Fruit fly (Drosophila melanogaster) whole organism, embryonic: ENCODE data around the gene Nse1.

Source experiments
- BEAF-32 ChIP-seq: fragments of 200-800 bp; sonication (Bioruptor generic); optimal IDR thresholded peaks from 3 replicates; lab custom pipeline; 2017; ENCODE audit warnings: missing biosample characterization, missing genetic modification characterization, mild to moderate bottlenecking, moderate library complexity, missing genetic modification reagents
- CG10147 ChIP-seq: fragments of 200-800 bp; sonication (Bioruptor generic); optimal IDR thresholded peaks from 2 replicates; lab custom pipeline; 2019; ENCODE audit warnings: missing biosample characterization, mild to moderate bottlenecking, missing genetic modification characterization, moderate library complexity
- CG10274 ChIP-seq: fragments of 200-800 bp; sonication (Bioruptor generic); optimal IDR thresholded peaks from 3 replicates; lab custom pipeline; 2017; ENCODE audit warnings: missing biosample characterization, mild to moderate bottlenecking, missing genetic modification characterization
- CG10959 ChIP-seq: fragments of 200-800 bp; sonication (Bioruptor generic); IDR thresholded peaks from 2 replicates; pipeline ENCODE4 v1.3.6; 2022; ENCODE audit warnings: missing biosample characterization, missing genetic modification characterization
- CG12391 ChIP-seq: fragments of 200-800 bp; sonication (Bioruptor generic); optimal IDR thresholded peaks from 3 replicates; lab custom pipeline; 2018; ENCODE audit warnings: missing biosample characterization, mild to moderate bottlenecking, missing genetic modification characterization, moderate library complexity
- CG14667 ChIP-seq: fragments of 200-800 bp; sonication (Bioruptor generic); IDR thresholded peaks from 2 replicates; pipeline ENCODE4 v1.3.6; 2022; ENCODE audit warnings: missing biosample characterization, missing genetic modification characterization
- CG14710 ChIP-seq: fragments of 200-800 bp; sonication (Bioruptor generic); optimal IDR thresholded peaks from 3 replicates; lab custom pipeline; 2019; ENCODE audit warnings: missing biosample characterization, mild to moderate bottlenecking, missing genetic modification characterization, moderate library complexity
- CG17186 ChIP-seq: fragments of 200-800 bp; sonication (Bioruptor generic); optimal IDR thresholded peaks from 3 replicates; lab custom pipeline; 2017; ENCODE audit warnings: missing biosample characterization, missing genetic modification reagents, missing genetic modification characterization
- CG17359 ChIP-seq: fragments of 200-800 bp; sonication (Bioruptor generic); optimal IDR thresholded peaks from 3 replicates; lab custom pipeline; 2018; ENCODE audit warnings: missing biosample characterization, mild to moderate bottlenecking, missing genetic modification characterization, moderate library complexity
- CG18262 ChIP-seq: fragments of 200-800 bp; optimal IDR thresholded peaks from 3 replicates; lab custom pipeline; 2019; ENCODE audit warnings: missing biosample characterization, mild to moderate bottlenecking, missing genetic modification characterization, moderate library complexity
- CG1832 ChIP-seq: fragments of 200-800 bp; sonication (Bioruptor generic); optimal IDR thresholded peaks from 2 replicates; lab custom pipeline; 2017; ENCODE audit warnings: missing biosample characterization, mild to moderate bottlenecking, missing genetic modification characterization, inconsistent platforms
- CG18599 ChIP-seq: fragments of 200-800 bp; sonication (Bioruptor generic); optimal IDR thresholded peaks from 3 replicates; lab custom pipeline; 2017; ENCODE audit warnings: missing biosample characterization, missing genetic modification characterization, mild to moderate bottlenecking, moderate library complexity, missing genetic modification reagents
- CG2116 ChIP-seq: fragments of 200-800 bp; sonication (Bioruptor generic); optimal IDR thresholded peaks from 3 replicates; lab custom pipeline; 2018; ENCODE audit warnings: missing biosample characterization, mild to moderate bottlenecking, missing genetic modification characterization
- CG42726 ChIP-seq: fragments of 200-800 bp; sonication (Bioruptor generic); IDR thresholded peaks from 2 replicates; pipeline ENCODE4 v1.3.6; 2022; ENCODE audit warnings: missing biosample characterization, missing genetic modification characterization; ENCODE audit not compliant: partially characterized antibody
- CG4404 ChIP-seq: fragments of 200-800 bp; sonication (Bioruptor generic); IDR thresholded peaks from 2 replicates; pipeline ENCODE4 v1.3.6; 2022; ENCODE audit warnings: missing biosample characterization, missing genetic modification characterization
- CG4424 ChIP-seq: fragments of 200-800 bp; sonication (Bioruptor generic); optimal IDR thresholded peaks from 3 replicates; lab custom pipeline; 2016; ENCODE audit warnings: missing biosample characterization, missing genetic modification characterization
- CG8290 ChIP-seq, 3 experiments: fragments of 200-800 bp; sonication (Bioruptor generic); optimal IDR thresholded peaks; 2 replicates each; lab custom pipeline; 2016 to 2019; ENCODE audit warnings: missing biosample characterization in 3 of 3, missing genetic modification characterization in 3 of 3, mild to moderate bottlenecking in 2 of 3, moderate library complexity in 1 of 3
- CG8944 ChIP-seq: fragments of 200-800 bp; sonication (Bioruptor generic); optimal IDR thresholded peaks from 3 replicates; lab custom pipeline; 2016; ENCODE audit warnings: missing biosample characterization, missing genetic modification characterization
- CG9727 ChIP-seq: fragments of 200-800 bp; sonication (Bioruptor generic); optimal IDR thresholded peaks from 3 replicates; lab custom pipeline; 2017; ENCODE audit warnings: missing biosample characterization, mild to moderate bottlenecking, missing genetic modification characterization
- CG9797 ChIP-seq: fragments of 200-800 bp; sonication (Bioruptor generic); optimal IDR thresholded peaks from 3 replicates; lab custom pipeline; 2018; ENCODE audit warnings: missing biosample characterization, mild to moderate bottlenecking, missing genetic modification characterization
- Dref ChIP-seq: fragments of 200-800 bp; sonication (Bioruptor generic); IDR thresholded peaks from 2 replicates; pipeline ENCODE4 v1.3.6; 2022; ENCODE audit warnings: missing biosample characterization, missing genetic modification characterization
- HHEX ChIP-seq: fragments of 200-800 bp; sonication (Bioruptor generic); optimal IDR thresholded peaks from 3 replicates; lab custom pipeline; 2017; ENCODE audit warnings: missing biosample characterization, mild to moderate bottlenecking, missing genetic modification characterization, missing genetic modification reagents
- Hr3 ChIP-seq: fragments of 200-800 bp; sonication (Bioruptor generic); optimal IDR thresholded peaks from 3 replicates; lab custom pipeline; 2016; ENCODE audit warnings: missing biosample characterization, missing genetic modification characterization
- Mad ChIP-seq: fragments of 200-800 bp; sonication (Bioruptor generic); optimal IDR thresholded peaks from 2 replicates; lab custom pipeline; 2016; ENCODE audit warnings: missing biosample characterization, missing genetic modification characterization
- Med ChIP-seq: fragments of 200-800 bp; sonication (Bioruptor generic); peaks from one replicate; lab custom pipeline; 2016; ENCODE audit warnings: missing biosample characterization, missing genetic modification characterization, mild to moderate bottlenecking, inconsistent platforms, moderate library complexity
- Optix ChIP-seq: fragments of 200-800 bp; sonication (Bioruptor generic); IDR thresholded peaks from 3 replicates; pipeline ENCODE4 v1.3.6; 2022; ENCODE audit warnings: missing biosample characterization, missing genetic modification characterization
- Rfx ChIP-seq: fragments of 200-800 bp; sonication (Bioruptor generic); IDR thresholded peaks from 2 replicates; pipeline ENCODE4 v1.3.6; 2022; ENCODE audit warnings: missing biosample characterization, missing genetic modification characterization
- Sry-β ChIP-seq: fragments of 200-800 bp; sonication (Bioruptor generic); optimal IDR thresholded peaks from 2 replicates; lab custom pipeline; 2018; ENCODE audit warnings: missing biosample characterization, mild to moderate bottlenecking, missing genetic modification characterization, moderate library complexity
- TFAM ChIP-seq: fragments of 200-800 bp; sonication (Bioruptor generic); optimal IDR thresholded peaks from 2 replicates; lab custom pipeline; 2017; ENCODE audit warnings: missing biosample characterization, missing genetic modification characterization, inconsistent platforms
- Xbp1 ChIP-seq: fragments of 200-800 bp; sonication (Bioruptor generic); optimal IDR thresholded peaks from 3 replicates; lab custom pipeline; 2016; ENCODE audit warnings: missing biosample characterization, mild to moderate bottlenecking, missing genetic modification characterization
- bsh ChIP-seq, 2 experiments: fragments of 200-800 bp; sonication (Bioruptor generic); optimal IDR thresholded peaks; 2 replicates each; lab custom pipeline; 2017 to 2018; ENCODE audit warnings: mild to moderate bottlenecking in 2 of 2, missing biosample characterization in 2 of 2, missing genetic modification characterization in 2 of 2, moderate library complexity in 1 of 2
- cg ChIP-seq: fragments of 200-800 bp; sonication (Bioruptor generic); optimal IDR thresholded peaks from 3 replicates; lab custom pipeline; 2019; ENCODE audit warnings: missing biosample characterization, mild to moderate bottlenecking, missing genetic modification characterization, moderate library complexity
- chm ChIP-seq: fragments of 200-800 bp; sonication (Bioruptor generic); IDR thresholded peaks from 2 replicates; pipeline ENCODE4 v1.3.6; 2022; ENCODE audit warnings: missing biosample characterization, missing genetic modification characterization
- crp ChIP-seq, 2 experiments: fragments of 200-800 bp; sonication (Bioruptor generic); optimal IDR thresholded peaks; 2 replicates in 1 of 2; 3 replicates in 1 of 2; lab custom pipeline; 2017; ENCODE audit warnings: missing biosample characterization in 2 of 2, missing genetic modification characterization in 2 of 2, mild to moderate bottlenecking in 1 of 2, moderate library complexity in 1 of 2
- en ChIP-seq: fragments of 200-800 bp; sonication (Bioruptor generic); optimal IDR thresholded peaks from 2 replicates; lab custom pipeline; 2016; ENCODE audit warnings: missing biosample characterization, missing genetic modification characterization
- exex ChIP-seq: fragments of 200-800 bp; sonication (Bioruptor generic); optimal IDR thresholded peaks from 4 replicates; lab custom pipeline; 2018; ENCODE audit warnings: missing biosample characterization, mild to moderate bottlenecking, missing genetic modification characterization, moderate library complexity
- fd3F ChIP-seq: fragments of 200-800 bp; sonication (Bioruptor generic); optimal IDR thresholded peaks from 2 replicates; lab custom pipeline; 2018; ENCODE audit warnings: missing biosample characterization, mild to moderate bottlenecking, missing genetic modification characterization, moderate library complexity
- ftz-f1 ChIP-seq: fragments of 200-800 bp; sonication (Bioruptor generic); optimal IDR thresholded peaks from 2 replicates; lab custom pipeline; 2016; ENCODE audit warnings: missing biosample characterization, missing genetic modification characterization
- hb ChIP-seq: fragments of 200-800 bp; sonication (Bioruptor generic); IDR thresholded peaks from 3 replicates; pipeline ENCODE4 v1.3.6; 2022; ENCODE audit warnings: missing biosample characterization, missing genetic modification characterization; ENCODE audit not compliant: partially characterized antibody
- lilli ChIP-seq: fragments of 200-800 bp; sonication (Bioruptor generic); optimal IDR thresholded peaks from 3 replicates; lab custom pipeline; 2016; ENCODE audit warnings: missing biosample characterization, missing genetic modification characterization
- phol ChIP-seq: fragments of 200-800 bp; sonication (Bioruptor generic); optimal IDR thresholded peaks from 3 replicates; lab custom pipeline; 2018; ENCODE audit warnings: missing biosample characterization, mild to moderate bottlenecking, missing genetic modification characterization, moderate library complexity
- sens ChIP-seq: fragments of 200-800 bp; sonication (Bioruptor generic); peaks from one replicate; lab custom pipeline; 2016; ENCODE audit warnings: missing biosample characterization, missing genetic modification characterization
- slbo ChIP-seq: fragments of 200-800 bp; sonication (Bioruptor generic); IDR thresholded peaks from 2 replicates; pipeline ENCODE4 v1.3.6; 2022; ENCODE audit warnings: missing biosample characterization, missing genetic modification characterization
- tgo ChIP-seq: fragments of 200-800 bp; sonication (Bioruptor generic); IDR thresholded peaks from 3 replicates; pipeline ENCODE4 v1.3.6; 2022; ENCODE audit warnings: missing biosample characterization, missing genetic modification characterization
- tll ChIP-seq, 2 experiments: fragments of 200-800 bp in 1 of 2; fragments of >200 bp in 1 of 2; sonication (Bioruptor generic) in 1 of 2; optimal IDR thresholded peaks; 2 replicates each; lab custom pipeline; 2017 to 2019; ENCODE audit warnings: missing biosample characterization in 2 of 2, missing genetic modification characterization in 2 of 2, mild to moderate bottlenecking in 1 of 2, moderate library complexity in 1 of 2
- tna ChIP-seq: fragments of 200-800 bp; sonication (Bioruptor generic); IDR thresholded peaks from 2 replicates; pipeline ENCODE4 v1.3.6; 2022; ENCODE audit warnings: missing biosample characterization, missing genetic modification characterization; ENCODE audit not compliant: partially characterized antibody
- vnd ChIP-seq: fragments of 200-800 bp; sonication (Bioruptor generic); IDR thresholded peaks from 3 replicates; pipeline ENCODE4 v1.3.6; 2022; ENCODE audit warnings: missing biosample characterization, missing genetic modification characterization; ENCODE audit not compliant: partially characterized antibody
- wdn ChIP-seq: fragments of 200-800 bp; sonication (Bioruptor generic); IDR thresholded peaks from 2 replicates; pipeline ENCODE4 v1.3.6; 2022; ENCODE audit warnings: missing biosample characterization, missing genetic modification characterization

Gene Nse1

dm6 chr2L:6667719-6668325 lies 9.6 kb downstream of the Nse1 start, which contains the start of gene Galt:
Galt (minus strand) TSS chr2L:6668033.
- peak; percentile 61 for TF ChIP-seq Rfx
- no peak for TF ChIP-seq CG10959 (GFP tag; lab: Robert Waterston, UW)
- peak; percentile 63 for TF ChIP-seq Dref
- TF ChIP-seq HHEX (GFP tag; lab: Kevin White, UChicago) = peak; percentile 3
- TF ChIP-seq BEAF-32 (GFP tag; lab: Kevin White, UChicago) = peak; percentile 45
- peak; percentile 78 for TF ChIP-seq Med
- no peak for TF ChIP-seq CG42726 (GFP tag; lab: Robert Waterston, UW)
- TF ChIP-seq cg (GFP tag; lab: Kevin White, UChicago) = peak; percentile 65
- TF ChIP-seq tll (GFP tag; optimal IDR thresholded peaks at IDR 0.05; lab: Kevin White, UChicago) = no peak
- TF ChIP-seq sens (GFP tag; lab: Kevin White, UChicago) = peak; percentile 90
- TF ChIP-seq slbo (GFP tag; lab: Robert Waterston, UW) = peak; percentile 52; the same call in 1 of the 2 replicates
- peak; percentile 16; the same call in 1 of the 2 replicates for TF ChIP-seq chm
- no peak for TF ChIP-seq CG10147 (GFP tag; lab: Kevin White, UChicago)
- TF ChIP-seq CG9797 = peak; percentile 34
- no peak for TF ChIP-seq CG8290 (GFP tag; optimal IDR thresholded peaks at IDR 0.05; lab: Kevin White, UChicago)
- TF ChIP-seq CG8290 (tag; optimal IDR thresholded peaks at IDR 0.05; lab: Kevin White, UChicago) = peak in 1 of 2 experiments; percentile 33
- TF ChIP-seq fd3F (GFP tag; lab: Kevin White, UChicago) = peak; percentile 11
- peak; percentile 66 for TF ChIP-seq exex (tag; lab: Kevin White, UChicago)
- peak; percentile 5 for TF ChIP-seq Hr3 (GFP tag; lab: Kevin White, UChicago)
- peak; percentile 51 for TF ChIP-seq CG9727
- TF ChIP-seq en (GFP tag; lab: Kevin White, UChicago) = no peak
- peak; percentile 76 for TF ChIP-seq Sry-β
- no peak for TF ChIP-seq CG14667 (GFP tag; lab: Robert Waterston, UW)
- no peak for TF ChIP-seq TFAM
- peak in 1 of 2 experiments; percentile 73 for TF ChIP-seq crp (GFP tag; optimal IDR thresholded peaks at IDR 0.05; lab: Kevin White, UChicago)
- peak; percentile 21 for TF ChIP-seq CG18599
- TF ChIP-seq CG1832 = no peak
- peak; percentile 42 for TF ChIP-seq lilli (GFP tag; lab: Kevin White, UChicago)
- no peak for TF ChIP-seq Optix
- TF ChIP-seq Xbp1 (GFP tag; lab: Kevin White, UChicago) = peak; percentile 28
- no peak for TF ChIP-seq CG4404
- peak; percentile 76; the same call in 1 of the 2 replicates for TF ChIP-seq tna (GFP tag; lab: Robert Waterston, UW)
- TF ChIP-seq CG12391 = peak; percentile 58
- peak; percentile 19 for TF ChIP-seq CG17359 (tag; lab: Kevin White, UChicago)
- TF ChIP-seq tgo (GFP tag; lab: Robert Waterston, UW) = peak; percentile 39; the same call in 1 of the 3 replicates
- no peak for TF ChIP-seq wdn (GFP tag; lab: Robert Waterston, UW)
- TF ChIP-seq ftz-f1 (GFP tag; lab: Kevin White, UChicago) = peak; percentile 22
- TF ChIP-seq hb (GFP tag; lab: Robert Waterston, UW) = peak; percentile 76
- TF ChIP-seq CG14710 (tag; lab: Kevin White, UChicago) = peak; percentile 68
- no peak for TF ChIP-seq Mad
- TF ChIP-seq bsh (GFP tag; optimal IDR thresholded peaks at IDR 0.05; lab: Kevin White, UChicago) = peak in 1 of 2 experiments; percentile 56
- TF ChIP-seq CG10274 (GFP tag; lab: Kevin White, UChicago) = no peak
- no peak for TF ChIP-seq CG8944 (GFP tag; lab: Kevin White, UChicago)
- peak; percentile 16 for TF ChIP-seq CG17186
- TF ChIP-seq CG4424 (GFP tag; lab: Kevin White, UChicago) = peak; percentile 17
- peak; percentile 70 for TF ChIP-seq vnd (GFP tag; lab: Robert Waterston, UW)
- peak; percentile 56 for TF ChIP-seq CG18262 (tag; lab: Kevin White, UChicago)
- TF ChIP-seq phol = peak; percentile 40
- peak; percentile 33 for TF ChIP-seq CG2116 (GFP tag; lab: Kevin White, UChicago)
